Fruit fly (Drosophila melanogaster) whole organism, embryonic: ENCODE data around the gene CG43116.

ENCODE experiments used
- Ada2b ChIP-seq: fragments of 200-800 bp; sonication (Bioruptor generic); IDR thresholded peaks from 2 replicates; pipeline ENCODE4 v1.3.6; 2022; ENCODE audit warnings: missing biosample characterization, missing genetic modification characterization
- Atf6 ChIP-seq: fragments of 200-800 bp; sonication (Bioruptor generic); IDR thresholded peaks from 2 replicates; pipeline ENCODE4 v1.3.6; 2022; ENCODE audit warnings: missing biosample characterization, missing genetic modification characterization
- Blimp-1 ChIP-seq: fragments of 200-800 bp; sonication (Bioruptor generic); optimal IDR thresholded peaks from 3 replicates; lab custom pipeline; 2018; ENCODE audit warnings: missing biosample characterization, missing genetic modification characterization, mild to moderate bottlenecking, moderate library complexity, missing genetic modification reagents
- CG11456 ChIP-seq: fragments of 200-800 bp; sonication (Bioruptor generic); IDR thresholded peaks from 3 replicates; pipeline ENCODE4 v1.3.6; 2022; ENCODE audit warnings: missing biosample characterization, missing genetic modification characterization
- CG11696 ChIP-seq: fragments of 200-800 bp; sonication (Bioruptor generic); IDR thresholded peaks from 2 replicates; pipeline ENCODE4 v1.3.6; 2022; ENCODE audit warnings: missing biosample characterization, missing genetic modification characterization
- CG1233 ChIP-seq: fragments of 200-800 bp; sonication (Bioruptor generic); optimal IDR thresholded peaks from 4 replicates; lab custom pipeline; 2018; ENCODE audit warnings: missing biosample characterization, mild to moderate bottlenecking, missing genetic modification characterization
- CG14050 ChIP-seq: fragments of 200-800 bp; sonication (Bioruptor generic); IDR thresholded peaks from 3 replicates; pipeline ENCODE4 v1.3.6; 2022; ENCODE audit warnings: missing biosample characterization, missing genetic modification characterization
- CG14441 ChIP-seq: fragments of 200-800 bp; sonication (Bioruptor generic); IDR thresholded peaks from 2 replicates; pipeline ENCODE4 v1.3.6; 2022; ENCODE audit warnings: missing biosample characterization, missing genetic modification characterization
- CG15011 ChIP-seq: fragments of 200-800 bp; sonication (Bioruptor generic); optimal IDR thresholded peaks from 3 replicates; lab custom pipeline; 2018; ENCODE audit warnings: missing biosample characterization, mild to moderate bottlenecking, missing genetic modification characterization
- CG17359 ChIP-seq: fragments of 200-800 bp; sonication (Bioruptor generic); optimal IDR thresholded peaks from 3 replicates; lab custom pipeline; 2018; ENCODE audit warnings: missing biosample characterization, mild to moderate bottlenecking, missing genetic modification characterization, moderate library complexity
- CG2875 ChIP-seq: fragments of 200-800 bp; sonication (Bioruptor generic); optimal IDR thresholded peaks from 2 replicates; lab custom pipeline; 2017; ENCODE audit warnings: missing biosample characterization, mild to moderate bottlenecking, missing genetic modification characterization, missing genetic modification reagents
- CG30431 ChIP-seq: fragments of 200-800 bp; sonication (Bioruptor generic); optimal IDR thresholded peaks from 2 replicates; lab custom pipeline; 2017; ENCODE audit warnings: missing biosample characterization, missing genetic modification characterization
- CG34422 ChIP-seq: fragments of 200-800 bp; sonication (Bioruptor generic); IDR thresholded peaks from 3 replicates; pipeline ENCODE4 v1.3.6; 2022; ENCODE audit warnings: missing biosample characterization, missing genetic modification characterization
- CG42726 ChIP-seq: fragments of 200-800 bp; sonication (Bioruptor generic); IDR thresholded peaks from 2 replicates; pipeline ENCODE4 v1.3.6; 2022; ENCODE audit warnings: missing biosample characterization, missing genetic modification characterization; ENCODE audit not compliant: partially characterized antibody
- CG5180 ChIP-seq: fragments of 200-800 bp; sonication (Bioruptor generic); optimal IDR thresholded peaks from 3 replicates; lab custom pipeline; 2017; ENCODE audit warnings: missing biosample characterization, missing genetic modification characterization, mild to moderate bottlenecking, moderate library complexity, missing genetic modification reagents
- CG5953 ChIP-seq: fragments of 200-800 bp; sonication (Bioruptor generic); IDR thresholded peaks from 2 replicates; pipeline ENCODE4 v1.3.6; 2022; ENCODE audit warnings: missing biosample characterization, missing genetic modification characterization
- CG6683 ChIP-seq: fragments of 200-800 bp; sonication (Bioruptor generic); optimal IDR thresholded peaks from 2 replicates; lab custom pipeline; 2017; ENCODE audit warnings: missing biosample characterization, mild to moderate bottlenecking, missing genetic modification characterization, missing genetic modification reagents
- CG6765 ChIP-seq: fragments of 200-800 bp; sonication (Bioruptor generic); optimal IDR thresholded peaks from 3 replicates; lab custom pipeline; 2017; ENCODE audit warnings: missing biosample characterization, mild to moderate bottlenecking, missing genetic modification characterization
- CG6791 ChIP-seq: fragments of 200-800 bp; sonication (Bioruptor generic); IDR thresholded peaks from 3 replicates; pipeline ENCODE4 v1.3.6; 2022; ENCODE audit warnings: missing biosample characterization, missing genetic modification characterization; ENCODE audit not compliant: partially characterized antibody
- CG8765 ChIP-seq: fragments of 200-800 bp; sonication (Bioruptor generic); IDR thresholded peaks from 2 replicates; pipeline ENCODE4 v1.3.6; 2022; ENCODE audit warnings: missing biosample characterization, missing genetic modification characterization
- CG8944 ChIP-seq: fragments of 200-800 bp; sonication (Bioruptor generic); optimal IDR thresholded peaks from 3 replicates; lab custom pipeline; 2016; ENCODE audit warnings: missing biosample characterization, missing genetic modification characterization
- CG9437 ChIP-seq: fragments of 200-800 bp; sonication (Bioruptor generic); optimal IDR thresholded peaks from 2 replicates; lab custom pipeline; 2018; ENCODE audit warnings: missing biosample characterization, mild to moderate bottlenecking, missing genetic modification characterization
- Ets97D ChIP-seq: fragments of 200-800 bp; sonication (Bioruptor generic); optimal IDR thresholded peaks from 3 replicates; lab custom pipeline; 2016; ENCODE audit warnings: missing biosample characterization, missing genetic modification characterization
- Hr3 ChIP-seq: fragments of 200-800 bp; sonication (Bioruptor generic); optimal IDR thresholded peaks from 3 replicates; lab custom pipeline; 2016; ENCODE audit warnings: missing biosample characterization, missing genetic modification characterization
- Lhr ChIP-seq: fragments of 200-800 bp; sonication (Bioruptor generic); optimal IDR thresholded peaks from 3 replicates; lab custom pipeline; 2017; ENCODE audit warnings: mild to moderate bottlenecking, missing biosample characterization, missing genetic modification reagents, missing genetic modification characterization
- Nf-YC ChIP-seq: fragments of 200-800 bp; optimal IDR thresholded peaks from 3 replicates; lab custom pipeline; 2019; ENCODE audit warnings: missing biosample characterization, mild to moderate bottlenecking, missing genetic modification characterization, moderate library complexity
- Optix ChIP-seq: fragments of 200-800 bp; sonication (Bioruptor generic); IDR thresholded peaks from 3 replicates; pipeline ENCODE4 v1.3.6; 2022; ENCODE audit warnings: missing biosample characterization, missing genetic modification characterization
- PHDP ChIP-seq: fragments of 200-800 bp; sonication (Bioruptor generic); optimal IDR thresholded peaks from 3 replicates; lab custom pipeline; 2018; ENCODE audit warnings: missing biosample characterization, mild to moderate bottlenecking, missing genetic modification characterization, moderate library complexity
- Stat92E ChIP-seq, 3 experiments: fragments of >200 bp in 2 of 3; fragments of 200-800 bp in 1 of 3; sonication (Bioruptor generic) in 1 of 3; optimal IDR thresholded peaks; 2 replicates each; lab custom pipeline; 2017 to 2019; ENCODE audit warnings: missing biosample characterization in 3 of 3, missing genetic modification characterization in 3 of 3, mild to moderate bottlenecking in 1 of 3, moderate library complexity in 1 of 3
- YL-1 ChIP-seq: fragments of 200-800 bp; sonication (Bioruptor generic); optimal IDR thresholded peaks from 3 replicates; lab custom pipeline; 2017; ENCODE audit warnings: missing biosample characterization, mild to moderate bottlenecking, missing genetic modification characterization
- al ChIP-seq: fragments of 200-800 bp; sonication (Bioruptor generic); IDR thresholded peaks from 2 replicates; pipeline ENCODE4 v1.3.6; 2022; ENCODE audit warnings: missing biosample characterization, missing genetic modification characterization
- az2 ChIP-seq: fragments of 200-800 bp; sonication (Bioruptor generic); optimal IDR thresholded peaks from 3 replicates; lab custom pipeline; 2016; ENCODE audit warnings: missing biosample characterization, missing genetic modification characterization
- bcd ChIP-seq: fragments of 200-800 bp; sonication (Bioruptor generic); optimal IDR thresholded peaks from 2 replicates; lab custom pipeline; 2017; ENCODE audit warnings: missing biosample characterization, mild to moderate bottlenecking, missing genetic modification characterization
- bowl ChIP-seq: fragments of 200-800 bp; sonication (Bioruptor generic); IDR thresholded peaks from 2 replicates; pipeline ENCODE4 v1.3.6; 2022; ENCODE audit warnings: missing biosample characterization, missing genetic modification characterization
- caup ChIP-seq: fragments of 200-800 bp; sonication (Bioruptor generic); optimal IDR thresholded peaks from 3 replicates; lab custom pipeline; 2017; ENCODE audit warnings: missing biosample characterization, mild to moderate bottlenecking, missing genetic modification characterization, moderate library complexity; ENCODE audit not compliant: severe bottlenecking
- exex ChIP-seq: fragments of 200-800 bp; sonication (Bioruptor generic); optimal IDR thresholded peaks from 4 replicates; lab custom pipeline; 2018; ENCODE audit warnings: missing biosample characterization, mild to moderate bottlenecking, missing genetic modification characterization, moderate library complexity
- gce ChIP-seq: fragments of 200-800 bp; sonication (Bioruptor generic); IDR thresholded peaks from 3 replicates; pipeline ENCODE4 v1.3.6; 2022; ENCODE audit warnings: missing biosample characterization, missing genetic modification characterization
- gem ChIP-seq: fragments of 200-800 bp; sonication (Bioruptor generic); optimal IDR thresholded peaks from 2 replicates; lab custom pipeline; 2019; ENCODE audit warnings: missing biosample characterization, mild to moderate bottlenecking, missing genetic modification characterization, moderate library complexity
- hkb ChIP-seq, 2 experiments: fragments of 200-800 bp in 1 of 2; fragments of >200 bp in 1 of 2; sonication (Bioruptor generic) in 1 of 2; IDR thresholded peaks in 1 of 2; optimal IDR thresholded peaks in 1 of 2; 2 replicates each; pipeline versions ENCODE4 v1.3.6 to Lab custom; 2017 to 2022; ENCODE audit warnings: missing biosample characterization in 1 of 2, missing genetic modification characterization in 1 of 2
- jigr1 ChIP-seq: fragments of 200-800 bp; sonication (Bioruptor generic); IDR thresholded peaks from 3 replicates; pipeline ENCODE4 v1.3.6; 2022; ENCODE audit warnings: missing biosample characterization, missing genetic modification characterization
- klu ChIP-seq: fragments of 200-800 bp; sonication (Bioruptor generic); IDR thresholded peaks from 2 replicates; pipeline ENCODE4 v1.3.6; 2022; ENCODE audit warnings: missing biosample characterization, missing genetic modification characterization
- mld ChIP-seq: fragments of 200-800 bp; sonication (Bioruptor generic); IDR thresholded peaks from 3 replicates; pipeline ENCODE4 v1.3.6; 2022; ENCODE audit warnings: missing biosample characterization, missing genetic modification characterization; ENCODE audit not compliant: partially characterized antibody
- nerfin-2 ChIP-seq: fragments of 200-800 bp; sonication (Bioruptor generic); IDR thresholded peaks from 2 replicates; pipeline ENCODE4 v1.3.6; 2022; ENCODE audit warnings: missing biosample characterization, missing genetic modification characterization; ENCODE audit not compliant: partially characterized antibody
- peb ChIP-seq: fragments of 200-800 bp; sonication (Bioruptor generic); IDR thresholded peaks from 2 replicates; pipeline ENCODE4 v1.3.6; 2022; ENCODE audit warnings: missing biosample characterization, missing genetic modification characterization
- pho ChIP-seq: fragments of 200-800 bp; sonication (Bioruptor generic); optimal IDR thresholded peaks from 2 replicates; lab custom pipeline; 2016; ENCODE audit warnings: missing biosample characterization, missing genetic modification characterization
- pnt ChIP-seq: fragments of 200-800 bp; sonication (Bioruptor generic); optimal IDR thresholded peaks from 3 replicates; lab custom pipeline; 2016; ENCODE audit warnings: missing biosample characterization, missing genetic modification characterization
- ssp ChIP-seq: fragments of 200-800 bp; sonication (Bioruptor generic); IDR thresholded peaks from 2 replicates; pipeline ENCODE4 v1.3.6; 2022; ENCODE audit warnings: missing biosample characterization, missing genetic modification characterization
- toy ChIP-seq: fragments of 200-800 bp; sonication (Bioruptor generic); IDR thresholded peaks from 2 replicates; pipeline ENCODE4 v1.3.6; 2022; ENCODE audit warnings: missing biosample characterization, missing genetic modification characterization
- zen ChIP-seq: fragments of 200-800 bp; sonication (Bioruptor generic); optimal IDR thresholded peaks from 3 replicates; lab custom pipeline; 2018; ENCODE audit warnings: missing biosample characterization, mild to moderate bottlenecking, missing genetic modification characterization, moderate library complexity
- zfh2 ChIP-seq: fragments of 200-800 bp; sonication (Bioruptor generic); optimal IDR thresholded peaks from 2 replicates; lab custom pipeline; 2016; ENCODE audit warnings: missing biosample characterization, missing genetic modification characterization

Gene CG43116

DNA sequence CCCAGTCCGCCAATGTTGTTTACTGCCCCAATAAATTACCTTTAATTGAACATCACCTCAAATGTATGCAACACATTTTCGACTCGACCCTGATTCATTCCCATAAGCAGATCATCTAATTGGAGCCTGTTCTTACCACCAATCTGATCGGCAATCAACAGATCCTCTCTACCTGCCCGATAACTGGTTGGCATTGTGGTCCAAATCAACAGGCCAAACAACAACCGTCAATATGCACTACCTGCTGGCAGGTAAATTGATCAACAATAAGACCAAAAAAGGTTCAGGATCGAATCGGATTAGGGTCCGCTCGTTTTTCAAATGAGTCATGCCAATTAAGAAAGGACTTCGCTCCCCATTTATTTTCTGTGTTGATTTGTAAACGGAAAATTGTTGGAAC is 26.5 kb upstream of the CG43116 start (continued):
- no peak for TF ChIP-seq Stat92E (GFP tag; optimal IDR thresholded peaks at IDR 0.05; lab: Kevin White, UChicago)
- TF ChIP-seq nerfin-2 (GFP tag; lab: Robert Waterston, UW): no peak
- TF ChIP-seq caup (GFP tag; lab: Kevin White, UChicago): no peak
- TF ChIP-seq CG11696 (GFP tag; lab: Robert Waterston, UW): no peak
- TF ChIP-seq Lhr (GFP tag; lab: Kevin White, UChicago): no peak
- no peak for TF ChIP-seq Ets97D (GFP tag; lab: Kevin White, UChicago)
- TF ChIP-seq zen (tag; lab: Kevin White, UChicago): peak; percentile 78
- no peak for TF ChIP-seq CG5180
- TF ChIP-seq jigr1: no peak
- TF ChIP-seq klu: no peak
- TF ChIP-seq CG14441 (GFP tag; lab: Robert Waterston, UW): no peak
- no peak for TF ChIP-seq Nf-YC (tag; lab: Kevin White, UChicago)
- no peak for TF ChIP-seq zfh2 (GFP tag; lab: Kevin White, UChicago)
- no peak for TF ChIP-seq CG8765
- no peak for TF ChIP-seq CG5953 (GFP tag; lab: Robert Waterston, UW)
- no peak for TF ChIP-seq bowl (GFP tag; lab: Robert Waterston, UW)
- no peak for TF ChIP-seq PHDP (tag; lab: Kevin White, UChicago)
- TF ChIP-seq CG6765: no peak
- no peak for TF ChIP-seq CG14050 (GFP tag; lab: Robert Waterston, UW)
- no peak for TF ChIP-seq CG17359
- no peak for TF ChIP-seq gce
- no peak for TF ChIP-seq CG30431
- no peak for TF ChIP-seq CG6791 (GFP tag; lab: Robert Waterston, UW)
- TF ChIP-seq hkb (optimal IDR thresholded peaks at IDR 0.05; lab: Kevin White, UChicago): no peak
- TF ChIP-seq hkb (GFP tag; IDR thresholded peaks at IDR 0.05; lab: Robert Waterston, UW): no peak
- no peak for TF ChIP-seq CG9437 (GFP tag; lab: Kevin White, UChicago)
- no peak for TF ChIP-seq pnt (GFP tag; lab: Kevin White, UChicago)
- TF ChIP-seq CG34422 (GFP tag; lab: Robert Waterston, UW): no peak
- TF ChIP-seq CG8944: no peak
- TF ChIP-seq gem: no peak
- TF ChIP-seq pho: no peak
- TF ChIP-seq, all 482 proteins: peak for 15

DNA sequence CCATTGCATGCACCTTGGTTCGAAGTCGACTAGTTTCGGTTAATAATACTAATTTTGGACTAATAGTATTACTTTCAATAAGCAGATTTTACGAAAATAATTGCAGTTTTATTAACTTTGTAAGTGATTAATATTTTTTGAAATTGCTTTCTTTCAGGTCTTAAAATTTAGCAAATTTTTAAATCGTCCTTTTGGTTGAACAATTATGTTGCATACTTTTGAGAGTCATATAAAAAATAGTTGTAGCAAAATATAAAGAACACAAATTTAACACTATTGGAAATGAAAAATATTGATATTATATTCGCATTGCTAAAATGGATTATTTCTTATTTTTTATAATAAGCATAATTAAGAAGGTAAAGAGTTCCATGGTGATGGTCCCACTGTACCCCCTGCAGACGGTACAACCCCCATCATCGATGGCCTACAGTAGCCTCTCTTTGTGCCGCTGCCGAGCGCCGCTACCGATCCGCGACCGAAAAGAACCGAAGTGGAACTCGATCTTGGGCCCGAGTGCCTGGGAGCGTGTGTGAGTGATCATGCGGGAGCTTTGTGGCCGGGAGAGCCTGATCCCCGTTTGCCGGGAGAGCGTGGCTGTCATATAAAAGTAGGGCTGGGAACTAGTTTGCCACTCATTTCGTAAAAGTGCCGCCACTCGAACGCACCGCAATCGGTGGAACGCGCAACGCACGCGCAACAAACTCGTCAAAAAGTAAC is 24.6 kb upstream of the CG43116 start:
- TF ChIP-seq Ada2b (GFP tag; lab: Robert Waterston, UW) (peak; percentile 85), CG1233 (GFP tag; lab: Kevin White, UChicago) (peak; percentile 95), CG15011 (peak; percentile 93), az2 (GFP tag; lab: Kevin White, UChicago) (peak; percentile 97), CG42726 (no peak), Nf-YC (tag; lab: Kevin White, UChicago) (peak; percentile 8), CG6683 (GFP tag; lab: Kevin White, UChicago) (peak; percentile 82), mld (GFP tag; lab: Robert Waterston, UW) (no peak), al (peak; percentile 82), peb (GFP tag; lab: Robert Waterston, UW) (peak; percentile 71), Atf6 (peak; percentile 84), CG2875 (GFP tag; lab: Kevin White, UChicago) (peak; percentile 94), YL-1 (GFP tag; lab: Kevin White, UChicago) (peak; percentile 81), exex (tag; lab: Kevin White, UChicago) (peak; percentile 66), CG11456 (peak; percentile 24; the same call in 1 of the 3 replicates), Optix (GFP tag; lab: Robert Waterston, UW) (0 out of 3 replicates have a peak, but pooled peaks have one; percentile 36), Hr3 (GFP tag; lab: Kevin White, UChicago) (peak; percentile 97), toy (0 out of 2 replicates have a peak, but pooled peaks have one; percentile 46), bcd (peak; percentile 96), ssp (GFP tag; lab: Robert Waterston, UW) (peak; percentile 83), Blimp-1 (GFP tag; lab: Kevin White, UChicago) (peak; percentile 92)
